Worm (Caenorhabditis elegans) whole organism, midembryonic: ENCODE results near the gene C34C6.10.

Experiments
- cog-1 ChIP-seq: sonication (generic microtip); optimal IDR thresholded peaks from 2 replicates; lab custom pipeline; 2016; ENCODE audit warnings: missing genetic modification characterization, missing compliant biosample characterization
- flt-1 ChIP-seq: fragments of 200-800 bp; sonication (Bioruptor generic); IDR thresholded peaks from 2 replicates; pipeline ENCODE4 v1.3.6; 2022; ENCODE audit warnings: missing genetic modification characterization, missing compliant biosample characterization

ce11 chrII:8646437-8646836 lies 49.2 kb downstream of the C34C6.10 start:
- TF ChIP-seq cog-1 (tag; lab: Kevin White, UChicago): no peak
- no peak for TF ChIP-seq flt-1
